Worm (Caenorhabditis elegans) whole organism, mixed stage, embryonic: ENCODE results near the gene Y41E3.13.

Experiments used
- mab-5 ChIP-seq: fragments of 150-350 bp; optimal IDR thresholded peaks from 2 replicates; lab custom pipeline; 2014; ENCODE audit warnings: missing biosample characterization, missing genetic modification characterization
- sptf-1 ChIP-seq: sonication (generic microtip); optimal IDR thresholded peaks from 2 replicates; lab custom pipeline; 2017; ENCODE audit warnings: mild to moderate bottlenecking, missing genetic modification characterization, moderate library complexity, missing compliant biosample characterization

- no peak for TF ChIP-seq mab-5
- TF ChIP-seq sptf-1 (tag; lab: Kevin White, UChicago), result no peak
Measured at ce11 chrIV:15020958-15021357, 37.1 kb upstream of the Y41E3.13 start.
